Fruit fly (Drosophila melanogaster) whole organism, embryonic: Measurements from ENCODE around the gene Strip.

Source experiments
- ATbp ChIP-seq: fragments of 200-800 bp; sonication (Bioruptor generic); optimal IDR thresholded peaks from 2 replicates; lab custom pipeline; 2017; ENCODE audit warnings: missing biosample characterization, mild to moderate bottlenecking, missing genetic modification characterization, missing genetic modification reagents
- Atf3 ChIP-seq: fragments of 200-800 bp; sonication (Bioruptor generic); optimal IDR thresholded peaks from 3 replicates; lab custom pipeline; 2016; ENCODE audit warnings: missing biosample characterization, missing genetic modification characterization
- CG10209 ChIP-seq: fragments of 200-800 bp; sonication (Bioruptor generic); optimal IDR thresholded peaks from 3 replicates; lab custom pipeline; 2017; ENCODE audit warnings: missing biosample characterization, mild to moderate bottlenecking, missing genetic modification characterization, missing genetic modification reagents
- CG10321 ChIP-seq: fragments of 200-800 bp; sonication (Bioruptor generic); IDR thresholded peaks from 2 replicates; pipeline ENCODE4 v1.3.6; 2022; ENCODE audit warnings: missing biosample characterization, missing genetic modification characterization
- CG11560 ChIP-seq: fragments of 200-800 bp; sonication (Bioruptor generic); IDR thresholded peaks from 3 replicates; pipeline ENCODE4 v1.3.6; 2022; ENCODE audit warnings: missing biosample characterization, missing genetic modification characterization
- CG12391 ChIP-seq: fragments of 200-800 bp; sonication (Bioruptor generic); optimal IDR thresholded peaks from 3 replicates; lab custom pipeline; 2018; ENCODE audit warnings: missing biosample characterization, mild to moderate bottlenecking, missing genetic modification characterization, moderate library complexity
- CG14667 ChIP-seq: fragments of 200-800 bp; sonication (Bioruptor generic); IDR thresholded peaks from 2 replicates; pipeline ENCODE4 v1.3.6; 2022; ENCODE audit warnings: missing biosample characterization, missing genetic modification characterization
- CG16863 ChIP-seq: fragments of 200-800 bp; sonication (Bioruptor generic); optimal IDR thresholded peaks from 3 replicates; lab custom pipeline; 2016; ENCODE audit warnings: missing biosample characterization, missing genetic modification characterization
- CG17186 ChIP-seq: fragments of 200-800 bp; sonication (Bioruptor generic); optimal IDR thresholded peaks from 3 replicates; lab custom pipeline; 2017; ENCODE audit warnings: missing biosample characterization, missing genetic modification reagents, missing genetic modification characterization
- CG3065 ChIP-seq: fragments of 200-800 bp; sonication (Bioruptor generic); optimal IDR thresholded peaks from 2 replicates; lab custom pipeline; 2016; ENCODE audit warnings: missing biosample characterization, missing genetic modification characterization
- CG43689 ChIP-seq: fragments of 200-800 bp; sonication (Bioruptor generic); IDR thresholded peaks from 2 replicates; pipeline ENCODE4 v1.3.6; 2022; ENCODE audit warnings: missing biosample characterization, missing genetic modification characterization
- CG4820 ChIP-seq: fragments of 200-800 bp; sonication (Bioruptor generic); optimal IDR thresholded peaks from 3 replicates; lab custom pipeline; 2016; ENCODE audit warnings: missing biosample characterization, missing genetic modification characterization
- CG6175 ChIP-seq: fragments of 200-800 bp; sonication (Bioruptor generic); IDR thresholded peaks from 3 replicates; pipeline ENCODE4 v1.3.6; 2022; ENCODE audit warnings: missing biosample characterization, missing genetic modification characterization
- CG6791 ChIP-seq: fragments of 200-800 bp; sonication (Bioruptor generic); IDR thresholded peaks from 3 replicates; pipeline ENCODE4 v1.3.6; 2022; ENCODE audit warnings: missing biosample characterization, missing genetic modification characterization; ENCODE audit not compliant: partially characterized antibody
- CG9932 ChIP-seq: fragments of 200-800 bp; sonication (Bioruptor generic); IDR thresholded peaks from 2 replicates; pipeline ENCODE4 v1.3.6; 2022; ENCODE audit warnings: missing biosample characterization, missing genetic modification characterization
- CTCF ChIP-seq: fragments of 200-800 bp; sonication (Bioruptor generic); optimal IDR thresholded peaks from 2 replicates; lab custom pipeline; 2017; ENCODE audit warnings: missing biosample characterization, mild to moderate bottlenecking, missing genetic modification characterization, moderate library complexity
- CoRest ChIP-seq: fragments of 200-800 bp; sonication (Bioruptor generic); optimal IDR thresholded peaks from 3 replicates; lab custom pipeline; 2018; ENCODE audit warnings: missing biosample characterization, mild to moderate bottlenecking, missing genetic modification characterization, moderate library complexity
- D19A ChIP-seq: fragments of 200-800 bp; optimal IDR thresholded peaks from 3 replicates; lab custom pipeline; 2019; ENCODE audit warnings: missing biosample characterization, mild to moderate bottlenecking, missing genetic modification characterization, moderate library complexity
- HHEX ChIP-seq: fragments of 200-800 bp; sonication (Bioruptor generic); optimal IDR thresholded peaks from 3 replicates; lab custom pipeline; 2017; ENCODE audit warnings: missing biosample characterization, mild to moderate bottlenecking, missing genetic modification characterization, missing genetic modification reagents
- MTF-1 ChIP-seq: fragments of 200-800 bp; sonication (Bioruptor generic); optimal IDR thresholded peaks from 2 replicates; lab custom pipeline; 2018; ENCODE audit warnings: missing biosample characterization, mild to moderate bottlenecking, missing genetic modification characterization, borderline replicate concordance
- Myb ChIP-seq: fragments of 200-800 bp; sonication (Bioruptor generic); optimal IDR thresholded peaks from 2 replicates; lab custom pipeline; 2016; ENCODE audit warnings: missing biosample characterization, missing genetic modification characterization
- NK7.1 ChIP-seq: fragments of 200-800 bp; sonication (Bioruptor generic); optimal IDR thresholded peaks from 3 replicates; lab custom pipeline; 2016; ENCODE audit warnings: missing biosample characterization, missing genetic modification characterization
- Neu2 ChIP-seq: fragments of 200-800 bp; sonication (Bioruptor generic); optimal IDR thresholded peaks from 3 replicates; lab custom pipeline; 2016; ENCODE audit warnings: missing biosample characterization, missing genetic modification characterization, borderline replicate concordance
- Rx ChIP-seq: fragments of 200-800 bp; sonication (Bioruptor generic); IDR thresholded peaks from 2 replicates; pipeline ENCODE4 v1.3.6; 2022; ENCODE audit warnings: missing biosample characterization, missing genetic modification characterization
- Sin3A ChIP-seq: fragments of >200 bp; optimal IDR thresholded peaks from 2 replicates; lab custom pipeline; 2018
- Six4 ChIP-seq: fragments of 200-800 bp; sonication (Bioruptor generic); optimal IDR thresholded peaks from 2 replicates; lab custom pipeline; 2016; ENCODE audit warnings: missing biosample characterization, missing genetic modification characterization
- Vsx1 ChIP-seq: fragments of 200-800 bp; sonication (Bioruptor generic); optimal IDR thresholded peaks from 2 replicates; lab custom pipeline; 2017; ENCODE audit warnings: missing biosample characterization, mild to moderate bottlenecking, missing genetic modification characterization, missing genetic modification reagents
- al ChIP-seq: fragments of 200-800 bp; sonication (Bioruptor generic); IDR thresholded peaks from 2 replicates; pipeline ENCODE4 v1.3.6; 2022; ENCODE audit warnings: missing biosample characterization, missing genetic modification characterization
- az2 ChIP-seq: fragments of 200-800 bp; sonication (Bioruptor generic); optimal IDR thresholded peaks from 3 replicates; lab custom pipeline; 2016; ENCODE audit warnings: missing biosample characterization, missing genetic modification characterization
- chinmo ChIP-seq: fragments of 200-800 bp; sonication (Bioruptor generic); IDR thresholded peaks from 4 replicates; pipeline ENCODE4 v1.3.6; 2022; ENCODE audit warnings: missing biosample characterization, missing genetic modification characterization; ENCODE audit not compliant: partially characterized antibody
- dmrt11E ChIP-seq: fragments of 200-800 bp; sonication (Bioruptor generic); optimal IDR thresholded peaks from 3 replicates; lab custom pipeline; 2018; ENCODE audit warnings: missing biosample characterization, mild to moderate bottlenecking, missing genetic modification characterization, moderate library complexity
- esg ChIP-seq: fragments of 200-800 bp; sonication (Bioruptor generic); conservative IDR thresholded peaks from 2 replicates; pipeline ENCODE4 v1.3.6; 2022; ENCODE audit warnings: missing biosample characterization, missing genetic modification characterization
- eyg ChIP-seq: fragments of 200-800 bp; sonication (Bioruptor generic); optimal IDR thresholded peaks from 3 replicates; lab custom pipeline; 2016; ENCODE audit warnings: missing biosample characterization, missing genetic modification characterization
- gem ChIP-seq: fragments of 200-800 bp; sonication (Bioruptor generic); optimal IDR thresholded peaks from 2 replicates; lab custom pipeline; 2019; ENCODE audit warnings: missing biosample characterization, mild to moderate bottlenecking, missing genetic modification characterization, moderate library complexity
- gfzf ChIP-seq: fragments of 200-800 bp; sonication (Bioruptor generic); optimal IDR thresholded peaks from 2 replicates; lab custom pipeline; 2016; ENCODE audit warnings: missing biosample characterization, mild to moderate bottlenecking, missing genetic modification characterization, moderate library complexity
- gsb ChIP-seq: fragments of 200-800 bp; sonication (Bioruptor generic); IDR thresholded peaks from 2 replicates; pipeline ENCODE4 v1.3.6; 2022; ENCODE audit warnings: missing biosample characterization, missing genetic modification characterization
- ham ChIP-seq: fragments of 200-800 bp; sonication (Bioruptor generic); IDR thresholded peaks from 2 replicates; pipeline ENCODE4 v1.3.6; 2022; ENCODE audit warnings: missing biosample characterization, missing genetic modification characterization
- hbn ChIP-seq: fragments of 200-800 bp; sonication (Bioruptor generic); IDR thresholded peaks from 2 replicates; pipeline ENCODE4 v1.3.6; 2022; ENCODE audit warnings: missing biosample characterization, missing genetic modification characterization; ENCODE audit not compliant: partially characterized antibody
- lbe ChIP-seq: fragments of 200-800 bp; sonication (Bioruptor generic); optimal IDR thresholded peaks from 2 replicates; lab custom pipeline; 2016; ENCODE audit warnings: missing biosample characterization, mild to moderate bottlenecking, missing genetic modification characterization
- lov ChIP-seq, 2 experiments: fragments of 200-800 bp in 1 of 2; fragments of >200 bp in 1 of 2; sonication (Bioruptor generic) in 1 of 2; IDR thresholded peaks in 1 of 2; optimal IDR thresholded peaks in 1 of 2; 2 replicates in 1 of 2; 3 replicates in 1 of 2; pipeline versions ENCODE4 v1.3.6 to Lab custom; 2017 to 2022; ENCODE audit warnings: missing biosample characterization in 1 of 2, missing genetic modification characterization in 1 of 2
- nmo ChIP-seq: fragments of 200-800 bp; sonication (Bioruptor generic); optimal IDR thresholded peaks from 2 replicates; lab custom pipeline; 2018; ENCODE audit warnings: missing biosample characterization, mild to moderate bottlenecking, missing genetic modification characterization, moderate library complexity
- nom ChIP-seq: fragments of 200-800 bp; sonication (Bioruptor generic); optimal IDR thresholded peaks from 2 replicates; lab custom pipeline; 2017; ENCODE audit warnings: missing biosample characterization, missing genetic modification characterization, mild to moderate bottlenecking, moderate library complexity, missing genetic modification reagents
- onecut ChIP-seq: fragments of 200-800 bp; sonication (Bioruptor generic); IDR thresholded peaks from 2 replicates; pipeline ENCODE4 v1.3.6; 2022; ENCODE audit warnings: missing biosample characterization, missing genetic modification characterization
- otp ChIP-seq: fragments of 200-800 bp; sonication (Bioruptor generic); IDR thresholded peaks from 3 replicates; pipeline ENCODE4, ENCODE4 v1.3.6; 2022; ENCODE audit warnings: missing biosample characterization, missing genetic modification characterization
- psq ChIP-seq: fragments of 200-800 bp; sonication (Bioruptor generic); optimal IDR thresholded peaks from 2 replicates; lab custom pipeline; 2017; ENCODE audit warnings: missing biosample characterization, missing genetic modification characterization
- rib ChIP-seq: fragments of 200-800 bp; sonication (Bioruptor generic); IDR thresholded peaks from 2 replicates; pipeline ENCODE4 v1.3.6; 2022; ENCODE audit warnings: missing biosample characterization, missing genetic modification characterization
- sc ChIP-seq, 3 experiments: fragments of >200 bp in 2 of 3; fragments of 200-800 bp in 1 of 3; sonication (Bioruptor generic) in 1 of 3; optimal IDR thresholded peaks; 2 replicates in 2 of 3; 3 replicates in 1 of 3; lab custom pipeline; 2017; ENCODE audit warnings: mild to moderate bottlenecking in 1 of 3, missing biosample characterization in 1 of 3, missing genetic modification characterization in 1 of 3, missing genetic modification reagents in 1 of 3
- sd ChIP-seq: fragments of 200-800 bp; sonication (Bioruptor generic); optimal IDR thresholded peaks from 3 replicates; lab custom pipeline; 2018; ENCODE audit warnings: missing biosample characterization, mild to moderate bottlenecking, missing genetic modification characterization, moderate library complexity
- tap ChIP-seq: fragments of 200-800 bp; optimal IDR thresholded peaks from 3 replicates; lab custom pipeline; 2019; ENCODE audit warnings: missing biosample characterization, mild to moderate bottlenecking, missing genetic modification characterization, moderate library complexity
- tll ChIP-seq, 2 experiments: fragments of 200-800 bp in 1 of 2; fragments of >200 bp in 1 of 2; sonication (Bioruptor generic) in 1 of 2; optimal IDR thresholded peaks; 2 replicates each; lab custom pipeline; 2017 to 2019; ENCODE audit warnings: missing biosample characterization in 2 of 2, missing genetic modification characterization in 2 of 2, mild to moderate bottlenecking in 1 of 2, moderate library complexity in 1 of 2

Gene Strip

DNA sequence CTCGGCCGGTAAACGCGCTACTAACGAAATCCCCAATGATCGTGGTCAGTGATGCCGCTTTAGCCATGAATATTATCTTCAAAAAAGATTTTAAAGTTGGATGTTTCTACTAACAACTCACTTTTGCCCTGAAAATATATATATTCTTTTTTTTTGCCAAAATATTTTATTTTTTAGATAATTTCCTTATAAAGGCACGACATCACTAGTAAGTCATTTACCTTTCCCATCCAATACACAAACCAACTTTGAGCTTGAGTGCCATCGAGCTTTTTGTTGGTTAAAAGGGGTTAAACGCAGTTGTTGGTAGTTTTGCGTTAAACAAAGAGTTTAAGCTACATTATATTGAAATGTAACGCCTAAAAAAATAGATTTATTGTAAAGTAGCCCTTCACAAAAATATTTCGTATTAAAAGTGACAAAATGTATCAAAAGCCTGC lies 25.6 kb downstream of the Strip start, which contains the start of gene CG14968:
TSS of gene CG14968 (minus strand) at position 26 of the 440 bp plus-strand sequence.
- peak; percentile 95 for TF ChIP-seq esg (GFP tag; lab: Robert Waterston, UW)
- no peak for TF ChIP-seq lov (optimal IDR thresholded peaks at IDR 0.05; lab: Kevin White, UChicago)
- TF ChIP-seq lov (GFP tag; IDR thresholded peaks at IDR 0.05; lab: Robert Waterston, UW): peak; percentile 93
- TF ChIP-seq CG16863: peak; percentile 63
- peak; percentile 94 for TF ChIP-seq al (GFP tag; lab: Robert Waterston, UW)
- no peak for TF ChIP-seq tll (GFP tag; optimal IDR thresholded peaks at IDR 0.05; lab: Kevin White, UChicago)
- TF ChIP-seq CG9932 (GFP tag; lab: Robert Waterston, UW): peak; percentile 98
- peak; percentile 81 for TF ChIP-seq ham (GFP tag; lab: Robert Waterston, UW)
- peak; percentile 69 for TF ChIP-seq NK7.1 (GFP tag; lab: Kevin White, UChicago)
- peak; percentile 90 for TF ChIP-seq nmo
- peak; percentile 94 for TF ChIP-seq rib
- TF ChIP-seq CG4820: peak; percentile 85
- TF ChIP-seq MTF-1 (GFP tag; lab: Kevin White, UChicago): peak; percentile 88
- TF ChIP-seq CG14667 (GFP tag; lab: Robert Waterston, UW): peak; percentile 90
- peak; percentile 94 for TF ChIP-seq HHEX (GFP tag; lab: Kevin White, UChicago)
- peak; percentile 84 for TF ChIP-seq D19A (tag; lab: Kevin White, UChicago)
- TF ChIP-seq Vsx1 (GFP tag; lab: Kevin White, UChicago): peak; percentile 55
- TF ChIP-seq CG10209 (GFP tag; lab: Kevin White, UChicago): peak; percentile 93
- no peak for TF ChIP-seq chinmo (GFP tag; lab: Robert Waterston, UW)
- TF ChIP-seq sd: peak; percentile 76
- TF ChIP-seq lbe: peak; percentile 96
- peak; percentile 86 for TF ChIP-seq onecut (GFP tag; lab: Robert Waterston, UW)
- peak; percentile 37 for TF ChIP-seq Atf3
- peak; percentile 94 for TF ChIP-seq CG6175 (GFP tag; lab: Robert Waterston, UW)
- peak; percentile 94 for TF ChIP-seq CG43689
- peak; percentile 76 for TF ChIP-seq psq
- TF ChIP-seq CoRest (tag; lab: Kevin White, UChicago): peak; percentile 94
- TF ChIP-seq otp (GFP tag; lab: Robert Waterston, UW): peak; percentile 93
- no peak for TF ChIP-seq hbn
- TF ChIP-seq CG6791: no peak
- TF ChIP-seq Myb (GFP tag; lab: Kevin White, UChicago): no peak
- peak; percentile 90 for TF ChIP-seq Rx (GFP tag; lab: Robert Waterston, UW)
- TF ChIP-seq az2 (GFP tag; lab: Kevin White, UChicago): peak; percentile 92
- TF ChIP-seq gem (tag; lab: Kevin White, UChicago): peak; percentile 95
- peak; percentile 33 for TF ChIP-seq gfzf (GFP tag; lab: Kevin White, UChicago)
- TF ChIP-seq Neu2: no peak
- TF ChIP-seq CG11560 (tag; lab: Robert Waterston, UW): peak; percentile 76
- TF ChIP-seq tap (tag; lab: Kevin White, UChicago): peak; percentile 91
- TF ChIP-seq dmrt11E (tag; lab: Kevin White, UChicago): peak; percentile 78
- TF ChIP-seq CTCF: peak; percentile 60
- TF ChIP-seq CG3065 (GFP tag; lab: Kevin White, UChicago): peak; percentile 70
- TF ChIP-seq eyg: peak; percentile 62
- no peak for TF ChIP-seq sc (optimal IDR thresholded peaks at IDR 0.05; lab: Kevin White, UChicago)
- TF ChIP-seq sc (GFP tag; optimal IDR thresholded peaks at IDR 0.05; lab: Kevin White, UChicago): peak; percentile 81
- TF ChIP-seq Six4: peak; percentile 89
- no peak for TF ChIP-seq Sin3A (lab: Kevin White, UChicago)
- TF ChIP-seq CG10321 (GFP tag; lab: Robert Waterston, UW): peak; percentile 81
- TF ChIP-seq nom: peak; percentile 59
- peak; percentile 89 for TF ChIP-seq ATbp (GFP tag; lab: Kevin White, UChicago)
- peak; percentile 96 for TF ChIP-seq CG12391 (tag; lab: Kevin White, UChicago)
- peak; percentile 92 for TF ChIP-seq gsb (GFP tag; lab: Robert Waterston, UW)
- no peak for TF ChIP-seq CG17186
